Fruit fly (Drosophila melanogaster) whole organism, adult: ENCODE measurements around the gene Datp.

Experiments used
- CG11617 ChIP-seq: fragments of 200-800 bp; sonication (Bioruptor generic); optimal IDR thresholded peaks from 2 replicates; lab custom pipeline; 2017; ENCODE audit warnings: mild to moderate bottlenecking, missing biosample characterization, missing genetic modification reagents, missing genetic modification characterization
- CG12768 ChIP-seq: fragments of 200-800 bp; sonication (Bioruptor generic); optimal IDR thresholded peaks from 2 replicates; lab custom pipeline; 2017; ENCODE audit warnings: missing biosample characterization, missing genetic modification characterization, mild to moderate bottlenecking, moderate library complexity, missing genetic modification reagents
- CG14711 ChIP-seq: fragments of 200-800 bp; sonication (Bioruptor generic); optimal IDR thresholded peaks from 2 replicates; lab custom pipeline; 2018; ENCODE audit warnings: missing biosample characterization, mild to moderate bottlenecking, missing genetic modification characterization, moderate library complexity
- CG1620 ChIP-seq: fragments of 200-800 bp; sonication (Bioruptor generic); optimal IDR thresholded peaks from 2 replicates; lab custom pipeline; 2016; ENCODE audit warnings: missing biosample characterization, missing genetic modification characterization
- CG33017 ChIP-seq: fragments of 200-800 bp; sonication (Bioruptor generic); optimal IDR thresholded peaks from 2 replicates; lab custom pipeline; 2018; ENCODE audit warnings: missing biosample characterization, mild to moderate bottlenecking, missing genetic modification characterization, moderate library complexity
- CG5204 ChIP-seq: fragments of 200-800 bp; sonication (Bioruptor generic); optimal IDR thresholded peaks from 2 replicates; lab custom pipeline; 2016; ENCODE audit warnings: missing biosample characterization, missing genetic modification characterization
- CG7045 ChIP-seq: fragments of 200-800 bp; sonication (Bioruptor generic); optimal IDR thresholded peaks from 2 replicates; lab custom pipeline; 2017; ENCODE audit warnings: missing biosample characterization, mild to moderate bottlenecking, missing genetic modification characterization
- CG7101 ChIP-seq: fragments of 200-800 bp; sonication (Bioruptor generic); optimal IDR thresholded peaks from 2 replicates; lab custom pipeline; 2018; ENCODE audit warnings: missing biosample characterization, mild to moderate bottlenecking, missing genetic modification characterization, moderate library complexity
- Clk ChIP-seq: fragments of 200-800 bp; sonication (Bioruptor generic); optimal IDR thresholded peaks from 2 replicates; lab custom pipeline; 2017; ENCODE audit warnings: missing biosample characterization, missing genetic modification characterization
- Crg-1 ChIP-seq: fragments of 200-800 bp; sonication (Bioruptor generic); optimal IDR thresholded peaks from 2 replicates; lab custom pipeline; 2016; ENCODE audit warnings: missing biosample characterization, missing genetic modification characterization
- Hr96 ChIP-seq: fragments of 200-800 bp; sonication (Bioruptor generic); optimal IDR thresholded peaks from 2 replicates; lab custom pipeline; 2016; ENCODE audit warnings: missing biosample characterization, missing genetic modification characterization
- Mnt ChIP-seq: fragments of 200-800 bp; sonication (Bioruptor generic); optimal IDR thresholded peaks from 2 replicates; lab custom pipeline; 2016; ENCODE audit warnings: missing biosample characterization, mild to moderate bottlenecking, missing genetic modification characterization
- bab1 ChIP-seq: fragments of 200-800 bp; sonication (Bioruptor generic); optimal IDR thresholded peaks from 3 replicates; lab custom pipeline; 2019; ENCODE audit warnings: missing biosample characterization, mild to moderate bottlenecking, missing genetic modification characterization, moderate library complexity
- cic ChIP-seq: fragments of 200-800 bp; sonication (Bioruptor generic); optimal IDR thresholded peaks from 2 replicates; lab custom pipeline; 2017; ENCODE audit warnings: missing biosample characterization, mild to moderate bottlenecking, missing genetic modification characterization, moderate library complexity
- cnc ChIP-seq, 2 experiments: fragments of >200 bp; optimal IDR thresholded peaks; 2 replicates each; lab custom pipeline; 2017
- kay ChIP-seq: fragments of 200-800 bp; sonication (Bioruptor generic); peaks from one replicate; lab custom pipeline; 2016; ENCODE audit warnings: missing biosample characterization, missing genetic modification characterization, borderline replicate concordance
- ovo ChIP-seq: fragments of 200-800 bp; sonication (Bioruptor generic); optimal IDR thresholded peaks from 2 replicates; lab custom pipeline; 2016; ENCODE audit warnings: missing biosample characterization, missing genetic modification characterization
- pad ChIP-seq: fragments of 200-800 bp; sonication (Bioruptor generic); optimal IDR thresholded peaks from 3 replicates; lab custom pipeline; 2017; ENCODE audit warnings: missing biosample characterization, missing genetic modification characterization, mild to moderate bottlenecking, moderate library complexity, missing genetic modification reagents
- tj ChIP-seq: fragments of 200-800 bp; sonication (Bioruptor generic); optimal IDR thresholded peaks from 3 replicates; lab custom pipeline; 2017; ENCODE audit warnings: missing biosample characterization, mild to moderate bottlenecking, missing genetic modification characterization, moderate library complexity
- toe ChIP-seq: fragments of 200-800 bp; sonication (Bioruptor generic); optimal IDR thresholded peaks from 2 replicates; lab custom pipeline; 2016; ENCODE audit warnings: missing biosample characterization, missing genetic modification characterization

The Datp gene

dm6 chr2L:9947738-9948519, 9.3 kb upstream of the Datp start:
- TF ChIP-seq CG12768 (GFP tag; lab: Kevin White, UChicago) (peak; percentile 68), cic (GFP tag; lab: Kevin White, UChicago) (peak; percentile 47), Crg-1 (GFP tag; lab: Kevin White, UChicago) (no peak)

- peak; percentile 26 for TF ChIP-seq CG7101
- peak; percentile 78 for TF ChIP-seq CG12768 (GFP tag; lab: Kevin White, UChicago)
- TF ChIP-seq CG7045 (GFP tag; lab: Kevin White, UChicago): no peak
- no peak for TF ChIP-seq CG1620 (GFP tag; lab: Kevin White, UChicago)
- TF ChIP-seq kay (GFP tag; lab: Kevin White, UChicago): no peak
- TF ChIP-seq Hr96: peak; percentile 46
- no peak for TF ChIP-seq CG11617
- peak; percentile 33 for TF ChIP-seq pad
- no peak for TF ChIP-seq Crg-1 (GFP tag; lab: Kevin White, UChicago)
- peak; percentile 79 for TF ChIP-seq Mnt
- peak; percentile 25 for TF ChIP-seq Clk (GFP tag; lab: Kevin White, UChicago)
- TF ChIP-seq CG5204 (GFP tag; lab: Kevin White, UChicago): no peak
- peak; percentile 79 for TF ChIP-seq cic (GFP tag; lab: Kevin White, UChicago)
- TF ChIP-seq CG33017 (tag; lab: Kevin White, UChicago): peak; percentile 27
- peak; percentile 62 for TF ChIP-seq bab1
- TF ChIP-seq cnc (optimal IDR thresholded peaks at IDR 0.05; lab: Kevin White, UChicago): no peak
- peak; percentile 25 for TF ChIP-seq tj (GFP tag; lab: Kevin White, UChicago)
- TF ChIP-seq ovo (GFP tag; lab: Kevin White, UChicago): peak; percentile 37
- TF ChIP-seq CG14711 (tag; lab: Kevin White, UChicago): peak; percentile 11
- peak; percentile 18 for TF ChIP-seq toe
Observed at dm6 chr2L:9947265-9947664, 8.7 kb upstream of the Datp start, which contains the start of gene CG5853. TSS of gene CG5853 (minus strand) at chr2L:9947648.

dm6 chr2L:9946051-9946450, 7.5 kb upstream of the Datp start:
- no peak for TF ChIP-seq CG33017 (tag; lab: Kevin White, UChicago)
- TF ChIP-seq CG7101: no peak
- TF ChIP-seq CG5204 (GFP tag; lab: Kevin White, UChicago): no peak
- no peak for TF ChIP-seq CG1620 (GFP tag; lab: Kevin White, UChicago)
- TF ChIP-seq pad: no peak
- TF ChIP-seq tj (GFP tag; lab: Kevin White, UChicago): no peak
- TF ChIP-seq Clk (GFP tag; lab: Kevin White, UChicago): no peak
- no peak for TF ChIP-seq cic (GFP tag; lab: Kevin White, UChicago)
- no peak for TF ChIP-seq Crg-1 (GFP tag; lab: Kevin White, UChicago)
- no peak for TF ChIP-seq CG14711 (tag; lab: Kevin White, UChicago)
- TF ChIP-seq CG11617: no peak

dm6 chr2L:9945086-9945485, 6.5 kb upstream of the Datp start:
- TF ChIP-seq CG5204 (GFP tag; lab: Kevin White, UChicago) (no peak), CG7045 (GFP tag; lab: Kevin White, UChicago) (no peak), Crg-1 (GFP tag; lab: Kevin White, UChicago) (no peak), CG14711 (tag; lab: Kevin White, UChicago) (no peak), CG1620 (GFP tag; lab: Kevin White, UChicago) (no peak), CG12768 (GFP tag; lab: Kevin White, UChicago) (no peak), Mnt (no peak), toe (no peak), cnc (optimal IDR thresholded peaks at IDR 0.05; lab: Kevin White, UChicago) (no peak), CG7101 (no peak), kay (GFP tag; lab: Kevin White, UChicago) (no peak), bab1 (no peak), CG11617 (no peak), Hr96 (no peak), tj (GFP tag; lab: Kevin White, UChicago) (no peak), cic (GFP tag; lab: Kevin White, UChicago) (no peak), pad (no peak), Clk (GFP tag; lab: Kevin White, UChicago) (no peak), ovo (GFP tag; lab: Kevin White, UChicago) (no peak), CG33017 (tag; lab: Kevin White, UChicago) (no peak)

dm6 chr2L:9943521-9943920, 4.9 kb upstream of the Datp start:
- peak; percentile 97 for TF ChIP-seq cic (GFP tag; lab: Kevin White, UChicago)
- peak; percentile 25 for TF ChIP-seq CG11617
- no peak for TF ChIP-seq ovo (GFP tag; lab: Kevin White, UChicago)
- TF ChIP-seq pad: no peak
- peak; percentile 61 for TF ChIP-seq CG33017 (tag; lab: Kevin White, UChicago)
- peak; percentile 16 for TF ChIP-seq Crg-1 (GFP tag; lab: Kevin White, UChicago)
- peak; percentile 25 for TF ChIP-seq Mnt
- peak; percentile 64 for TF ChIP-seq CG7101
- peak; percentile 53 for TF ChIP-seq CG12768 (GFP tag; lab: Kevin White, UChicago)
- peak; percentile 6 for TF ChIP-seq CG7045 (GFP tag; lab: Kevin White, UChicago)

- TF ChIP-seq bab1 (peak; percentile 46), CG1620 (GFP tag; lab: Kevin White, UChicago) (peak; percentile 30), CG14711 (tag; lab: Kevin White, UChicago) (peak; percentile 35), CG7101 (peak; percentile 51), CG7045 (GFP tag; lab: Kevin White, UChicago) (no peak), CG5204 (GFP tag; lab: Kevin White, UChicago) (no peak), Hr96 (peak; percentile 49), kay (GFP tag; lab: Kevin White, UChicago) (no peak), cnc (optimal IDR thresholded peaks at IDR 0.05; lab: Kevin White, UChicago) (no peak), Mnt (peak; percentile 34), CG12768 (GFP tag; lab: Kevin White, UChicago) (peak; percentile 34), Clk (GFP tag; lab: Kevin White, UChicago) (peak; percentile 38), toe (peak; percentile 37), pad (peak; percentile 45)
Observed at dm6 chr2L:9937908-9938307, 682 bp downstream of the Datp start, which contains the start of gene Arglu1. TSS of gene Arglu1 (minus strand) at chr2L:9938134.
